Fruit fly (Drosophila melanogaster): ENCODE data around the gene CG7573.

CG7573 gene

DNA sequence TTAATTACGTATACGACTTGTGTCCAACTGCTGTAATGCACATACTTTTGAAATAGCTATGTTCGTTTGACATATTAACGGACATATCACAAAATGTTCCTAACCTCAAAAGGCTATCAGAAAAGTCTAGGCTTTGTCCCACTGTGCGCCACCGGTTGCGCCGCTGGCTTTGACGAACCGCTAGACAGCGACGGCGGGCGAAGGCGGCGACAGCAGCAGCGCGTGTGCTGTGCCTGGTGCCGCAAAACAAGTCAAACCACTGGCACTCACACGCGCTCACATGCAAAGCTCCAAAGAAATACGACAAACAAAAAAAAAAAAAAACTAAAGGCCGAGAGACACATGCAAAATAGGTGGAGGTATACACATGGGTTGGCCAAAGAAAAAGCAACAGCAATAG lies 18.2 kb upstream of the CG7573 start (continued):
- TF ChIP-seq CG18619 (GFP tag; optimal IDR thresholded peaks at IDR 0.05) (no peak), CG12219 (GFP tag; optimal IDR thresholded peaks at IDR 0.05) (no peak), CG33557 (GFP tag; optimal IDR thresholded peaks at IDR 0.05) (no peak), B-H2 (GFP tag; optimal IDR thresholded peaks at IDR 0.05) (no peak), Lim3 (GFP tag; IDR thresholded peaks at IDR 0.05) (no peak), CG13123 (GFP tag; optimal IDR thresholded peaks at IDR 0.05) (no peak), stc (GFP tag; IDR thresholded peaks at IDR 0.05) (no peak), tio (GFP tag; optimal IDR thresholded peaks at IDR 0.05) (no peak), CG13624 (GFP tag; optimal IDR thresholded peaks at IDR 0.05) (peak; percentile 36), CG9437 (GFP tag; optimal IDR thresholded peaks at IDR 0.05) (no peak), mld (GFP tag; IDR thresholded peaks at IDR 0.05; ENCODE audit: partially characterized antibody) (no peak), CG10654 (GFP tag; optimal IDR thresholded peaks at IDR 0.05) (no peak), eyg (GFP tag; optimal IDR thresholded peaks at IDR 0.05) (no peak), Hmr (GFP tag; optimal IDR thresholded peaks at IDR 0.05) (peak; percentile 22), CG10462 (GFP tag; optimal IDR thresholded peaks at IDR 0.05) (no peak), CG30431 (GFP tag; optimal IDR thresholded peaks at IDR 0.05) (peak; percentile 1), Atf3 (GFP tag; optimal IDR thresholded peaks at IDR 0.05) (no peak), CG6254 (GFP tag; optimal IDR thresholded peaks at IDR 0.05) (no peak), CG9215 (GFP tag; IDR thresholded peaks at IDR 0.05) (peak; percentile 38; the same call in 1 of the 2 replicates), ara (GFP tag; IDR thresholded peaks at IDR 0.05) (no peak), CG9609 (GFP tag; optimal IDR thresholded peaks at IDR 0.05) (no peak), gt (GFP tag; IDR thresholded peaks at IDR 0.05) (no peak), Rfx (GFP tag; IDR thresholded peaks at IDR 0.05) (peak; percentile 75), CG11456 (GFP tag; IDR thresholded peaks at IDR 0.05) (peak; percentile 64; the same call in 1 of the 3 replicates), fd96Cb (tag; optimal IDR thresholded peaks at IDR 0.05) (no peak), CG17912 (GFP tag; optimal IDR thresholded peaks at IDR 0.05) (no peak), cwo (GFP tag; optimal IDR thresholded peaks at IDR 0.05) (no peak), CG6813 (GFP tag; optimal IDR thresholded peaks at IDR 0.05) (no peak), Hey (tag; optimal IDR thresholded peaks at IDR 0.05) (peak; percentile 91), CG12299 (tag; optimal IDR thresholded peaks at IDR 0.05) (no peak), CG1529 (GFP tag; optimal IDR thresholded peaks at IDR 0.05) (no peak), HLH3B (GFP tag; IDR thresholded peaks at IDR 0.05) (0 out of 2 replicates have a peak, but pooled peaks have one; percentile 14), MESR4 (GFP tag; optimal IDR thresholded peaks at IDR 0.05) (no peak), CG4707 (GFP tag; optimal IDR thresholded peaks at IDR 0.05) (peak; percentile 40), Meics (GFP tag; optimal IDR thresholded peaks at IDR 0.05) (peak; percentile 32), CG3281 (GFP tag; optimal IDR thresholded peaks at IDR 0.05) (peak; percentile 13), Drgx (GFP tag; IDR thresholded peaks at IDR 0.05) (peak; percentile 34), tap (tag; optimal IDR thresholded peaks at IDR 0.05) (peak; percentile 6), CG4404 (GFP tag; IDR thresholded peaks at IDR 0.05) (no peak), jing (GFP tag; optimal IDR thresholded peaks at IDR 0.05) (no peak), ind (GFP tag; optimal IDR thresholded peaks at IDR 0.05) (peak; percentile 58), CG3407 (GFP tag; optimal IDR thresholded peaks at IDR 0.05) (no peak), lmd (GFP tag; IDR thresholded peaks at IDR 0.05) (peak; percentile 43), CG2889 (GFP tag; IDR thresholded peaks at IDR 0.05) (0 out of 3 replicates have a peak, but pooled peaks have one; percentile 38), CG6683 (GFP tag; optimal IDR thresholded peaks at IDR 0.05) (no peak), Myb (GFP tag; optimal IDR thresholded peaks at IDR 0.05) (no peak), CG14014 (GFP tag; IDR thresholded peaks at IDR 0.05) (peak; percentile 52; the same call in 1 of the 2 replicates), dmrt99B (tag; optimal IDR thresholded peaks at IDR 0.05) (peak; percentile 31), Neu2 (GFP tag; optimal IDR thresholded peaks at IDR 0.05; ENCODE audit: borderline replicate concordance) (no peak), CG14441 (GFP tag; IDR thresholded peaks at IDR 0.05) (peak; percentile 55), sug (tag; optimal IDR thresholded peaks at IDR 0.05) (peak; percentile 22)

All from whole organism, embryonic.